Worm (Caenorhabditis elegans) whole organism, L4 larva: ENCODE results near the gene H20J04.7.

ENCODE experiments used
- F44E2.7 ChIP-seq: fragments of 200-800 bp; sonication (Bioruptor generic); IDR thresholded peaks from 2 replicates; pipeline ENCODE4 v2.1.2; 2022; ENCODE audit warnings: missing genetic modification characterization, missing compliant biosample characterization
- T20F7.1 ChIP-seq: fragments of 200-800 bp; sonication (Bioruptor generic); optimal IDR thresholded peaks from 2 replicates; lab custom pipeline; 2018; ENCODE audit warnings: mild to moderate bottlenecking, missing genetic modification characterization, missing compliant biosample characterization
- T26A8.4 ChIP-seq: fragments of 200-800 bp; sonication (Bioruptor generic); IDR thresholded peaks from 2 replicates; pipeline ENCODE4 v1.3.6; 2022; ENCODE audit warnings: missing genetic modification characterization, missing compliant biosample characterization
- Y48G9A.11 ChIP-seq: fragments of 200-800 bp; sonication (Bioruptor generic); IDR thresholded peaks from 2 replicates; pipeline ENCODE4 v1.3.6; 2022; ENCODE audit warnings: missing genetic modification reagents, missing genetic modification characterization, missing compliant biosample characterization
- Y5F2A.4 ChIP-seq: fragments of 200-800 bp; sonication (Bioruptor generic); optimal IDR thresholded peaks from 2 replicates; lab custom pipeline; 2018; ENCODE audit warnings: mild to moderate bottlenecking, missing genetic modification characterization, missing compliant biosample characterization
- Y75B8A.6 ChIP-seq: fragments of 200-800 bp; sonication (Bioruptor generic); IDR thresholded peaks from 2 replicates; pipeline ENCODE4 v1.3.6; 2022; ENCODE audit warnings: missing genetic modification reagents, missing genetic modification characterization, missing compliant biosample characterization
- ZK546.5 ChIP-seq, 2 experiments: sonication (generic microtip); optimal IDR thresholded peaks; 2 replicates each; lab custom pipeline; 2017; ENCODE audit warnings: missing biosample characterization in 2 of 2, missing genetic modification characterization in 2 of 2
- aha-1 ChIP-seq: fragments of 150-350 bp; peaks from one replicate; lab custom pipeline; 2014; ENCODE audit warnings: missing biosample characterization, missing genetic modification characterization
- ceh-28 ChIP-seq: fragments of 150-350 bp; optimal IDR thresholded peaks from 2 replicates; lab custom pipeline; 2014; ENCODE audit warnings: missing biosample characterization, missing genetic modification reagents, missing genetic modification characterization
- ceh-82 ChIP-seq: sonication (generic microtip); optimal IDR thresholded peaks from 2 replicates; lab custom pipeline; 2017; ENCODE audit warnings: missing biosample characterization, missing genetic modification characterization
- dmd-6 ChIP-seq: fragments of 200-800 bp; sonication (Bioruptor generic); IDR thresholded peaks from 2 replicates; pipeline ENCODE4 v1.3.6; 2022; ENCODE audit warnings: missing genetic modification reagents, missing genetic modification characterization, missing compliant biosample characterization
- egl-27 ChIP-seq: sonication (generic microtip); optimal IDR thresholded peaks from 3 replicates; lab custom pipeline; 2017; ENCODE audit warnings: missing biosample characterization, missing genetic modification reagents, missing genetic modification characterization
- egl-43 ChIP-seq: fragments of 200-800 bp; sonication (Bioruptor generic); IDR thresholded peaks from 2 replicates; pipeline ENCODE4 v1.3.6; 2022; ENCODE audit warnings: missing genetic modification reagents, missing genetic modification characterization, missing compliant biosample characterization
- hif-1 ChIP-seq, 2 experiments: sonication (generic microtip); optimal IDR thresholded peaks; 2 replicates each; lab custom pipeline; 2016 to 2017; ENCODE audit warnings: missing compliant biosample characterization in 2 of 2, missing genetic modification characterization in 2 of 2, missing genetic modification reagents in 2 of 2, missing genotype in 2 of 2, mild to moderate bottlenecking in 1 of 2
- hmg-1.1 ChIP-seq: fragments of 200-800 bp; sonication (Bioruptor generic); IDR thresholded peaks from 2 replicates; pipeline ENCODE4 v1.3.6; 2022; ENCODE audit warnings: missing genetic modification reagents, missing genetic modification characterization, missing compliant biosample characterization
- jun-1 ChIP-seq: fragments of 150-350 bp; optimal IDR thresholded peaks from 2 replicates; lab custom pipeline; 2014; ENCODE audit warnings: missing biosample characterization, missing genetic modification reagents, missing genetic modification characterization
- lim-7 ChIP-seq: fragments of 200-800 bp; sonication (Bioruptor generic); IDR thresholded peaks from 2 replicates; pipeline ENCODE4 v1.3.6; 2022; ENCODE audit warnings: missing genetic modification characterization, missing compliant biosample characterization
- lin-29 ChIP-seq: fragments of 200-800 bp; sonication (Bioruptor generic); IDR thresholded peaks from 2 replicates; pipeline ENCODE4 v1.3.6; 2022; ENCODE audit warnings: missing genetic modification reagents, missing genetic modification characterization, missing compliant biosample characterization
- lin-39 ChIP-seq: fragments of 150-350 bp; optimal IDR thresholded peaks from 2 replicates; lab custom pipeline; 2014; ENCODE audit warnings: missing biosample characterization, missing genetic modification reagents, missing genetic modification characterization
- lsy-2 ChIP-seq, 2 experiments: fragments of 150-350 bp in 1 of 2; sonication (generic microtip) in 1 of 2; optimal IDR thresholded peaks; 2 replicates each; lab custom pipeline; 2014 to 2017; ENCODE audit warnings: missing biosample characterization in 2 of 2, missing genetic modification characterization in 2 of 2
- madf-9 ChIP-seq: fragments of 200-800 bp; sonication (Bioruptor generic); conservative IDR thresholded peaks from 2 replicates; pipeline ENCODE4 v1.3.6; 2022; ENCODE audit warnings: missing genetic modification reagents, missing genetic modification characterization, missing compliant biosample characterization
- mdt-29 ChIP-seq: fragments of 200-800 bp; sonication (Bioruptor generic); IDR thresholded peaks from 2 replicates; pipeline ENCODE4 v1.3.6; 2022; ENCODE audit warnings: missing genetic modification reagents, missing genetic modification characterization, missing compliant biosample characterization
- nhr-10 ChIP-seq: fragments of 150-350 bp; optimal IDR thresholded peaks from 2 replicates; lab custom pipeline; 2014; ENCODE audit warnings: missing biosample characterization, missing genetic modification characterization
- nhr-11 ChIP-seq: fragments of 150-350 bp; optimal IDR thresholded peaks from 2 replicates; lab custom pipeline; 2014; ENCODE audit warnings: missing biosample characterization, missing genetic modification characterization
- nhr-25 ChIP-seq: sonication (generic microtip); optimal IDR thresholded peaks from 2 replicates; lab custom pipeline; 2017; ENCODE audit warnings: missing genetic modification characterization, mild to moderate bottlenecking, missing compliant biosample characterization, antibody characterized with exemption, moderate library complexity, borderline replicate concordance; ENCODE audit not compliant: insufficient read depth
- nhr-41 ChIP-seq: fragments of 200-800 bp; sonication (Bioruptor generic); IDR thresholded peaks from 2 replicates; pipeline ENCODE4 v1.3.6; 2022; ENCODE audit warnings: missing genetic modification reagents, missing genetic modification characterization, missing compliant biosample characterization
- nhr-48 ChIP-seq: sonication (generic microtip); optimal IDR thresholded peaks from 2 replicates; lab custom pipeline; 2016; ENCODE audit warnings: mild to moderate bottlenecking, missing genetic modification characterization, missing compliant biosample characterization
- nhr-6 ChIP-seq: fragments of 150-350 bp; optimal IDR thresholded peaks from 2 replicates; lab custom pipeline; 2014; ENCODE audit warnings: missing biosample characterization, missing genetic modification characterization
- php-3 ChIP-seq: fragments of 200-800 bp; sonication (Bioruptor generic); IDR thresholded peaks from 2 replicates; pipeline ENCODE4 v1.3.6; 2022; ENCODE audit warnings: missing genetic modification reagents, missing genetic modification characterization, missing compliant biosample characterization
- saeg-2 ChIP-seq: fragments of 200-800 bp; sonication (Bioruptor generic); IDR thresholded peaks from 2 replicates; pipeline ENCODE4 v1.3.6; 2022; ENCODE audit warnings: missing genetic modification reagents, missing genetic modification characterization, missing compliant biosample characterization
- set-16 ChIP-seq: fragments of 200-800 bp; sonication (Bioruptor generic); IDR thresholded peaks from 2 replicates; pipeline ENCODE4 v1.3.6; 2022; ENCODE audit warnings: missing genetic modification reagents, missing genetic modification characterization, missing compliant biosample characterization
- skn-1 ChIP-seq: fragments of 150-350 bp; optimal IDR thresholded peaks from 2 replicates; lab custom pipeline; 2014; ENCODE audit warnings: missing biosample characterization, missing genetic modification characterization
- snpc-1.2 ChIP-seq: fragments of 200-800 bp; sonication (Bioruptor generic); IDR thresholded peaks from 2 replicates; pipeline ENCODE4 v1.3.6; 2022; ENCODE audit warnings: missing genetic modification reagents, missing genetic modification characterization, missing compliant biosample characterization
- spr-3 ChIP-seq: fragments of 200-800 bp; sonication (Bioruptor generic); optimal IDR thresholded peaks from 2 replicates; lab custom pipeline; 2018; ENCODE audit warnings: mild to moderate bottlenecking, missing genetic modification characterization, missing compliant biosample characterization
- tra-1 ChIP-seq: fragments of 200-800 bp; sonication (Bioruptor generic); IDR thresholded peaks from 2 replicates; pipeline ENCODE4 v1.3.6; 2022; ENCODE audit warnings: missing genetic modification reagents, missing genetic modification characterization, missing compliant biosample characterization
- unc-39 ChIP-seq: sonication (generic microtip); optimal IDR thresholded peaks from 2 replicates; lab custom pipeline; 2017; ENCODE audit warnings: missing biosample characterization, missing genetic modification characterization
- ztf-11 ChIP-seq: fragments of 150-350 bp; optimal IDR thresholded peaks from 2 replicates; lab custom pipeline; 2014; ENCODE audit warnings: missing biosample characterization, missing genetic modification characterization

The H20J04.7 gene

ce11 chrII:4334448-4334847, 20.7 kb downstream of the H20J04.7 start, which contains the start of gene madf-3:
TSS of gene madf-3 (plus strand) at chrII:4334748.
- TF ChIP-seq nhr-25 (no peak), dmd-6 (GFP tag; lab: Robert Waterston, UW) (0 out of 2 replicates have a peak, but pooled peaks have one; percentile 2), unc-39 (tag; lab: Kevin White, UChicago) (no peak)

- TF ChIP-seq T26A8.4 (GFP tag; lab: Robert Waterston, UW): no peak
- TF ChIP-seq lin-29 (GFP tag; lab: Robert Waterston, UW): no peak
- TF ChIP-seq set-16: no peak
- no peak for TF ChIP-seq lim-7 (GFP tag; lab: Robert Waterston, UW)
- TF ChIP-seq php-3 (GFP tag; lab: Robert Waterston, UW): no peak
- TF ChIP-seq nhr-6: no peak
- TF ChIP-seq jun-1 (tag; lab: Kevin White, UChicago): no peak
- TF ChIP-seq mdt-29: no peak
- no peak for TF ChIP-seq unc-39 (tag; lab: Kevin White, UChicago)
- no peak for TF ChIP-seq hmg-1.1 (GFP tag; lab: Robert Waterston, UW)
- TF ChIP-seq F44E2.7: no peak
These were observed 26.4 kb downstream of the H20J04.7 start, which contains the start of gene H20J04.4 for ce11 chrII:4328716-4329115. TSS of gene H20J04.4 (plus strand) at chrII:4329016.

ce11 chrII:4326420-4326819, 28.7 kb downstream of the H20J04.7 start, which contains the start of gene pfd-2:
TSS of gene pfd-2 (plus strand) at chrII:4326720.
- no peak for TF ChIP-seq T20F7.1 (GFP tag; lab: Kevin White, UChicago)
- TF ChIP-seq Y5F2A.4: no peak
- TF ChIP-seq egl-43: no peak
- no peak for TF ChIP-seq nhr-48 (tag; lab: Kevin White, UChicago)
- no peak for TF ChIP-seq ZK546.5 (tag; optimal IDR thresholded peaks at IDR 0.05; lab: Kevin White, UChicago)
- no peak for TF ChIP-seq Y48G9A.11 (GFP tag; lab: Robert Waterston, UW)
- TF ChIP-seq nhr-10 (tag; lab: Kevin White, UChicago): no peak
- TF ChIP-seq php-3 (GFP tag; lab: Robert Waterston, UW): no peak
- no peak for TF ChIP-seq madf-9 (GFP tag; lab: Robert Waterston, UW)
- TF ChIP-seq Y75B8A.6: no peak
- no peak for TF ChIP-seq nhr-6
- no peak for TF ChIP-seq nhr-11
- TF ChIP-seq skn-1 (tag; lab: Kevin White, UChicago): no peak
- TF ChIP-seq, all 104 proteins: peak for 0

ce11 chrII:4324061-4324460, 31.1 kb downstream of the H20J04.7 start, which contains the start of gene mog-2:
TSS of gene mog-2 (plus strand) at chrII:4324361.
- TF ChIP-seq lsy-2 (tag; optimal IDR thresholded peaks at IDR 0.05; lab: Kevin White, UChicago) (no peak), hif-1 (tag; optimal IDR thresholded peaks at IDR 0.05; lab: Kevin White, UChicago) (no peak), tra-1 (GFP tag; lab: Robert Waterston, UW) (no peak), egl-43 (no peak), T20F7.1 (GFP tag; lab: Kevin White, UChicago) (no peak), madf-9 (GFP tag; lab: Robert Waterston, UW) (no peak), nhr-11 (no peak), egl-27 (tag; lab: Kevin White, UChicago) (no peak), ceh-82 (tag; lab: Kevin White, UChicago) (no peak), lin-39 (tag; lab: Kevin White, UChicago) (no peak), saeg-2 (GFP tag; lab: Robert Waterston, UW) (no peak), ceh-28 (tag; lab: Kevin White, UChicago) (no peak), lin-29 (GFP tag; lab: Robert Waterston, UW) (no peak), nhr-41 (no peak), unc-39 (tag; lab: Kevin White, UChicago) (no peak), spr-3 (GFP tag; lab: Kevin White, UChicago) (no peak), ztf-11 (no peak), aha-1 (tag; lab: Kevin White, UChicago) (no peak), nhr-10 (tag; lab: Kevin White, UChicago) (no peak), snpc-1.2 (GFP tag; lab: Robert Waterston, UW) (no peak)
